Worm (Caenorhabditis elegans): ENCODE results near the gene Y17G7B.23.

Gene Y17G7B.23

DNA sequence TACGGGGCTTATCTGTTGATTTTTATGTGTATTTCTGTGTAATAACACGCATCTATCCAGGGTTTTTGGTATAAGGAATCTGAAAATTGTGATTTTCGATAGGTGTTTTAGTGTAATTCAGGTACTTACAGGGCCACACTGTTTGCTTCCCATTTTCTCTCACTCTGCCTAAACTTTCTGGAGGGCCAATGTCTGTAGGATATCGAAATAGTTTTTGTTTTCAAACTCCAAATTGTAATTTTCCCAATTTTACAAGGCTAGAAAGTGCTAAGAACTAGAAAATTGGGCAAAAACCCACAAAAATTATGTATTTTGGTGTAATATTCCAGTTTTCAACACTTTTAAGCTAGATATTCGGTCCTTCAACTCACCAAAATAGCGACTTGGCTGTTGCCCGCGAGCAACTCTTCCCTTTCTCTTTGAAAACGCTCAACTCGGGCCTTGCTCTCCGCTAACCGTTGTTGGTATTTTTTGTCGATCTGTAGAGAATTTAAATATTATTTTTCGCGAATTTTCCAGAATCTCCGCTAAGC, 22.2 kb upstream of the Y17G7B.23 start (continued):
- TF ChIP-seq zip-11 (GFP tag; IDR thresholded peaks at IDR 0.05), result no peak

DNA sequence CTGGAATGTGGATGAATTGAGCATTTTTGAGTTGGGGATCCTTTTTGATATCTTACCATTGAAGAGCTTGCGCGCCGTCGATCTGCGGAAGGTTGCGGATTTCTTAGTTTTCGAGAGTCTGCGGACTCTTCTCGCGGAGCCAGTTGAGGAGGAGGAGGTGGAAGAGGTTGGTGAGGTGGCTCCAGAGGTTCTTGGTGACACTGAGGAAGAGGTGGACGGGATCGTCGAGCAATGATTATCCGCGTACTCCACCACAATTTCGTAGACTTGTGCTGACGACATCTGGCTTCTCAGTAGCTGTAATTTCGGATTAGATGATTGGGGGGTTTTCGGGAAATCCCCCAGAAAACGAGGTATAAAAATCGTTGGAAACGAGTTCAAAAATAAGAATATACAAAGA, 21.6 kb upstream of the Y17G7B.23 start, which contains the start of gene Y17G7B.21:
Y17G7B.21 (minus strand) TSS at position 299 of the 400 bp plus-strand sequence.
- TF ChIP-seq arid-1 (GFP tag; conservative IDR thresholded peaks at IDR 0.05) (peak; percentile 59; the same call in 1 of the 2 replicates), dmd-9 (GFP tag; IDR thresholded peaks at IDR 0.05) (no peak), zag-1 (tag; optimal IDR thresholded peaks at IDR 0.05) (no peak), nhr-28 (tag; optimal IDR thresholded peaks at IDR 0.05) (no peak), F49E8.2 (tag; optimal IDR thresholded peaks at IDR 0.05; ENCODE audit: borderline replicate concordance) (no peak), R02D3.7 (tag; optimal IDR thresholded peaks at IDR 0.05) (no peak), dpl-1 (GFP tag; optimal IDR thresholded peaks at IDR 0.05) (no peak), skn-1 (tag; optimal IDR thresholded peaks at IDR 0.05) (no peak), pqm-1 (tag; optimal IDR thresholded peaks at IDR 0.05) (no peak), nhr-25 (tag; optimal IDR thresholded peaks at IDR 0.05; ENCODE audit: borderline replicate concordance, insufficient read depth) (no peak), unc-39 (tag; optimal IDR thresholded peaks at IDR 0.05) (no peak), D1046.2 (GFP tag; IDR thresholded peaks at IDR 0.05) (no peak), snpc-1.2 (GFP tag; IDR thresholded peaks at IDR 0.05) (peak; percentile 42), fkh-10 (GFP tag; optimal IDR thresholded peaks at IDR 0.05) (no peak), sdz-12 (GFP tag; optimal IDR thresholded peaks at IDR 0.05) (peak; percentile 51), lin-1 (GFP tag; IDR thresholded peaks at IDR 0.05) (no peak), ceh-20 (GFP tag; IDR thresholded peaks at IDR 0.05) (no peak), lim-7 (GFP tag; IDR thresholded peaks at IDR 0.05) (0 out of 2 replicates have a peak, but pooled peaks have one; percentile 10), ama-1 (optimal IDR thresholded peaks at IDR 0.05) (peak; percentile 29), mxl-2 (GFP tag; conservative IDR thresholded peaks at IDR 0.05) (0 out of 2 replicates have a peak, but pooled peaks have one; percentile 23), php-3 (GFP tag; IDR thresholded peaks at IDR 0.05) (no peak), nhr-76 (tag; optimal IDR thresholded peaks at IDR 0.05) (no peak), set-16 (GFP tag; IDR thresholded peaks at IDR 0.05) (peak; percentile 85), ceh-82 (tag; optimal IDR thresholded peaks at IDR 0.05) (no peak), mdt-29 (GFP tag; IDR thresholded peaks at IDR 0.05) (peak; percentile 33; the same call in 1 of the 2 replicates), ZK337.2 (GFP tag; IDR thresholded peaks at IDR 0.05) (no peak), lin-13 (GFP tag; optimal IDR thresholded peaks at IDR 0.05) (no peak), ctbp-1 (GFP tag; IDR thresholded peaks at IDR 0.05) (peak; percentile 43; the same call in 1 of the 2 replicates), F26F4.8 (GFP tag; conservative IDR thresholded peaks at IDR 0.05) (0 out of 2 replicates have a peak, but pooled peaks have one; percentile 3), madf-5 (GFP tag; IDR thresholded peaks at IDR 0.05) (0 out of 4 replicates have a peak, but pooled peaks of 1 of the 2 experiments have one; percentile 33), egl-43 (GFP tag; IDR thresholded peaks at IDR 0.05) (no peak), ceh-62 (tag; optimal IDR thresholded peaks at IDR 0.05) (no peak), zip-11 (GFP tag; IDR thresholded peaks at IDR 0.05) (no peak), rbr-2 (tag; optimal IDR thresholded peaks at IDR 0.05) (no peak), F10B5.3 (tag; optimal IDR thresholded peaks at IDR 0.05) (no peak), nhr-102 (tag; optimal IDR thresholded peaks at IDR 0.05) (peak; percentile 37), lsy-2 (tag; optimal IDR thresholded peaks at IDR 0.05) (no peak), vab-7 (GFP tag; IDR thresholded peaks at IDR 0.05) (0 out of 2 replicates have a peak, but pooled peaks have one; percentile 12), ztf-11 (tag; optimal IDR thresholded peaks at IDR 0.05) (no peak), nhr-6 (tag; optimal IDR thresholded peaks at IDR 0.05) (no peak), aha-1 (tag) (peak; percentile 19), Y105C5A.15 (GFP tag; IDR thresholded peaks at IDR 0.05) (peak; percentile 68; the same call in 1 of the 2 replicates), attf-4 (tag; optimal IDR thresholded peaks at IDR 0.05) (no peak), unc-62 (GFP tag; optimal IDR thresholded peaks at IDR 0.05 in 1 of 2) (no peak), unc-62 (tag; optimal IDR thresholded peaks at IDR 0.05) (no peak), ceh-44 (GFP tag; IDR thresholded peaks at IDR 0.05) (no peak), pha-4 (GFP tag; IDR thresholded peaks at IDR 0.05) (peak; percentile 41; the same call in 1 of the 2 replicates), pha-4 (tag; optimal IDR thresholded peaks at IDR 0.05) (no peak), gei-8 (GFP tag; optimal IDR thresholded peaks at IDR 0.05) (no peak), F37D6.2 (tag; optimal IDR thresholded peaks at IDR 0.05) (no peak)

Measured in whole organism, L4 larva.